Worm (Caenorhabditis elegans): ENCODE measurements around the gene F20C5.7.
A peak's percentile ranks its signal among the peaks of the same experiment; 100 is the strongest.

The F20C5.7 gene

DNA sequence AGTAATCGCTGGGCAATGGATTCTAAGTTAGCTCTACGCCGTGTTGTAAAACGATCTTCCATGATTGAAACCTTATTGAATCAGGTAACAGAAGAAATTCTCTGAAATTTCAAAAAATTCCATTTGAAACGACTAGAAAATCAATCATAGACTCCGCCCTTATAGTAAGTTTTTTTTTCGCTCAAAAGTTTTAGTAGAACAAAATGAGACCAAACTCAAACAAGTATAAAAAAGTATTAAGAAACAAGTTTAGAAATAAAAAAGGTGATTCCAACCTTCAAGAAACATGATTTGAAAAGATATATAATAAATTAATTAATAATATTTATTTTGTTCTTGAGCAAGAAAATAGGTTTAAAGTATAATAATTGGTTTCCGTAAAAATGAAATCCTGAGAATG lies 32.6 kb upstream of the F20C5.7 start, which contains the start of gene C33D9.6:
Gene C33D9.6, minus strand, starts transcription at position 101 of the 400 bp plus-strand sequence.
- TF ChIP-seq T22C8.4 (GFP tag; IDR thresholded peaks at IDR 0.05): no peak
- no peak for TF ChIP-seq ztf-23 (GFP tag; IDR thresholded peaks at IDR 0.05)
- no peak for TF ChIP-seq flt-1 (GFP tag; IDR thresholded peaks at IDR 0.05)
- no peak for TF ChIP-seq tab-1 (GFP tag; IDR thresholded peaks at IDR 0.05)
- no peak for TF ChIP-seq klf-2 (GFP tag; conservative IDR thresholded peaks at IDR 0.05)
- TF ChIP-seq ref-1 (GFP tag; conservative IDR thresholded peaks at IDR 0.05): no peak
- no peak for TF ChIP-seq ztf-29 (GFP tag; IDR thresholded peaks at IDR 0.05)
- TF ChIP-seq med-1 (GFP tag; optimal IDR thresholded peaks at IDR 0.05; ENCODE audit: insufficient read depth): no peak
- TF ChIP-seq cog-1 (tag; optimal IDR thresholded peaks at IDR 0.05): no peak

DNA sequence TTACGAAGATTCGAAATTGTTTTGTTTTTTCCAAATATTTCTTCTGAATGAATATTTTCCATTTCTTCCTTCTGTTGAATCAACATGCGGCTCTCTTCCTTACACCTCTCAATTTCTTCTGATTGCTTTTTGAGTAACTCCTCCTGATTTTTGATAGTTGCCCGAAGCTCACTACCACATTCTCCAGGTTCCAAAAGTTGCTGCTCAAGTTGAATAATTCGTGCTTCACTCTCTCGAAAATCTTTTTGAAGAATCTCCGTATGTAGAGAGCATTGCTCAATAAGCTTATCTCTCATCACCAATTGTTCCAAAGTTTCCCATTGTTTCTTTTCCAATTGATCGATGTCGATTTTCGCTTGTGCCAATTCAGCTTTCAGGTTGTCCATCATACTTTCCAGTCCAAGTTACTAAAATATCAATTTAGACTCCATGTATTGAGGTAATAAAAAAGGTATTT lies 27.3 kb upstream of the F20C5.7 start, which contains the start of gene F20C5.6:
Gene F20C5.6, minus strand, starts transcription at position 407 of the 457 bp plus-strand sequence.
- TF ChIP-seq flt-1 (GFP tag; IDR thresholded peaks at IDR 0.05) (no peak), med-1 (GFP tag; optimal IDR thresholded peaks at IDR 0.05; ENCODE audit: insufficient read depth) (no peak), ref-1 (GFP tag; conservative IDR thresholded peaks at IDR 0.05) (no peak), ztf-23 (GFP tag; IDR thresholded peaks at IDR 0.05) (no peak), T22C8.4 (GFP tag; IDR thresholded peaks at IDR 0.05) (no peak), cog-1 (tag; optimal IDR thresholded peaks at IDR 0.05) (no peak)

- TF ChIP-seq flt-1 (GFP tag; IDR thresholded peaks at IDR 0.05): no peak
- no peak for TF ChIP-seq med-1 (GFP tag; optimal IDR thresholded peaks at IDR 0.05; ENCODE audit: insufficient read depth)
- TF ChIP-seq ztf-29 (GFP tag; IDR thresholded peaks at IDR 0.05): no peak
- TF ChIP-seq T22C8.4 (GFP tag; IDR thresholded peaks at IDR 0.05): no peak
- TF ChIP-seq ref-1 (GFP tag; conservative IDR thresholded peaks at IDR 0.05): no peak
- TF ChIP-seq cog-1 (tag; optimal IDR thresholded peaks at IDR 0.05): no peak
- TF ChIP-seq tab-1 (GFP tag; IDR thresholded peaks at IDR 0.05): no peak
- TF ChIP-seq klf-2 (GFP tag; conservative IDR thresholded peaks at IDR 0.05): no peak
These were observed 24.0 kb upstream of the F20C5.7 start, which contains the start of gene F20C5.5 for ce11 chrIV:8769539-8769938. Gene F20C5.5, minus strand, starts transcription at chrIV:8769639.

ce11 chrIV:8764567-8764966 lies 19.1 kb upstream of the F20C5.7 start, which contains the start of gene cdc-50.B:
Gene cdc-50.B, plus strand, starts transcription at chrIV:8764867.
- no peak for TF ChIP-seq klf-2 (GFP tag; conservative IDR thresholded peaks at IDR 0.05)
- TF ChIP-seq T22C8.4 (GFP tag; IDR thresholded peaks at IDR 0.05): no peak
- no peak for TF ChIP-seq med-1 (GFP tag; optimal IDR thresholded peaks at IDR 0.05; ENCODE audit: insufficient read depth)
- no peak for TF ChIP-seq tab-1 (GFP tag; IDR thresholded peaks at IDR 0.05)
- no peak for TF ChIP-seq ztf-29 (GFP tag; IDR thresholded peaks at IDR 0.05)
- no peak for TF ChIP-seq flt-1 (GFP tag; IDR thresholded peaks at IDR 0.05)

- TF ChIP-seq klf-2 (GFP tag; conservative IDR thresholded peaks at IDR 0.05) (no peak), ref-1 (GFP tag; conservative IDR thresholded peaks at IDR 0.05) (no peak), med-1 (GFP tag; optimal IDR thresholded peaks at IDR 0.05; ENCODE audit: insufficient read depth) (no peak), tab-1 (GFP tag; IDR thresholded peaks at IDR 0.05) (no peak), ztf-29 (GFP tag; IDR thresholded peaks at IDR 0.05) (no peak), cog-1 (tag; optimal IDR thresholded peaks at IDR 0.05) (peak; percentile 47), T22C8.4 (GFP tag; IDR thresholded peaks at IDR 0.05) (peak; percentile 74), flt-1 (GFP tag; IDR thresholded peaks at IDR 0.05) (no peak), ztf-23 (GFP tag; IDR thresholded peaks at IDR 0.05) (no peak)
These were observed 17.0 kb upstream of the F20C5.7 start for ce11 chrIV:8762471-8762870.

DNA sequence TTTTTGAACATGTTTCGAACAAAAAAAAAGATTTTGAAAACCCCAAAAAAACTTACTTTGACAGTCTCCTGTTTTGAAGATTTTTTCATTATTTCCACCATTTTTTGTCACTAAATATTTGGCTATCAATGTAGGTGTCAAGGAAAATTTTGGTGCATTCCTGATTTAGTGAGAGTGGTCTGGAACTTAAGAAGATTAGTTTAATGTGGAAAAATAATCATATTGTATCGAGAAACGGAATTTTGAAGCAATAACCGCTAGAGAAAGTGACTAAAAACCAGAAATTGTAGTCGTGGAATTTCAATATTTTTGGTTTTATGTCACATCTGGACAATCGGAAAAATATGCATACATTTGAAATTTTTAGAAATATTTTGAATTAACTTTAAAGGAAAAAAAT lies 16.4 kb upstream of the F20C5.7 start, which contains the start of the genes F20C5.11 and klp-11:
Gene F20C5.11, minus strand, starts transcription at position 101 of the 400 bp plus-strand sequence.
Gene klp-11, minus strand, starts transcription at position 171 of the 400 bp plus-strand sequence.
- no peak for TF ChIP-seq ztf-23 (GFP tag; IDR thresholded peaks at IDR 0.05)
- no peak for TF ChIP-seq flt-1 (GFP tag; IDR thresholded peaks at IDR 0.05)
- no peak for TF ChIP-seq med-1 (GFP tag; optimal IDR thresholded peaks at IDR 0.05; ENCODE audit: insufficient read depth)
- no peak for TF ChIP-seq ref-1 (GFP tag; conservative IDR thresholded peaks at IDR 0.05)
- TF ChIP-seq ztf-29 (GFP tag; IDR thresholded peaks at IDR 0.05): no peak
- no peak for TF ChIP-seq cog-1 (tag; optimal IDR thresholded peaks at IDR 0.05)
- no peak for TF ChIP-seq klf-2 (GFP tag; conservative IDR thresholded peaks at IDR 0.05)

DNA sequence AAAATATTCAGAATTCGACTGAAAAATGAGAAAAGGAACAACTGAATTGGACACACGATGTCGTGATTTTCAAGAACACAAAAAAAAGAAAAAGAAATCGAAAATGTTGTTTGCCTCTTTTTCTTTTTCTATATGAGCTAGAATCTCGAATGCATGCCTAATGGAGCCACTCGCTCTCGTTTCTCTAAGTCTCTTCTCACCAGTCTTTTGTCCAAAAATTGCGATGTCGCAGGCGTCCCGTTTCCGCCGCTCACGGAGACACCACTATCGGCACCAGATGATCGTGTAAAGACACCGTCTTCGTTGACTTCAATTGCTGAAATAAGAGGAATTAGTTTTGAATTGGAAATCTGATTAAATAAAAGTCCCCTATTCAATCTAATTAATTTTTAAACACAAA lies 13.1 kb upstream of the F20C5.7 start:
- no peak for TF ChIP-seq T22C8.4 (GFP tag; IDR thresholded peaks at IDR 0.05)
- TF ChIP-seq klf-2 (GFP tag; conservative IDR thresholded peaks at IDR 0.05): no peak
- TF ChIP-seq flt-1 (GFP tag; IDR thresholded peaks at IDR 0.05): no peak
- no peak for TF ChIP-seq tab-1 (GFP tag; IDR thresholded peaks at IDR 0.05)
- TF ChIP-seq ref-1 (GFP tag; conservative IDR thresholded peaks at IDR 0.05): no peak
- TF ChIP-seq med-1 (GFP tag; optimal IDR thresholded peaks at IDR 0.05; ENCODE audit: insufficient read depth): no peak
- TF ChIP-seq ztf-29 (GFP tag; IDR thresholded peaks at IDR 0.05): no peak
- TF ChIP-seq ztf-23 (GFP tag; IDR thresholded peaks at IDR 0.05): no peak
- TF ChIP-seq cog-1 (tag; optimal IDR thresholded peaks at IDR 0.05): no peak

DNA sequence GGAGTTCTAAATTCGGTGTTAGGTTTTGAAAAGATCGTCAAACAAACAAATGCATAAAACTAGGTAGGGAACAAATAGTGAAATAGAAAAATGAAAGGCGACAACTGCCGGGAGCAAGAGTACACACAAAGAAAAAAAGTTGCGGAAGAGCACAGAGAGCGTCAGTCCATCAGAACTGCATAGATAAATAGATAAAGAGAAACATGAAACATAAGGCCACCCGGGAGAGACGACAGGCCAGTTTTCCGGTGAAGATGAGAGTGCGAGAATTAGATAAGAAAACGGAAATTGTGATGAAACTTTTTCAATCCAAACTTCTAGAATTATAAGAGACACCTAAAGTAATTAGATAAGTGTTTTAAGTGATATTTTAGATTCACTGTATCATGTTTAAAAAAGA lies 12.2 kb upstream of the F20C5.7 start:
- TF ChIP-seq ref-1 (GFP tag; conservative IDR thresholded peaks at IDR 0.05): no peak
- TF ChIP-seq tab-1 (GFP tag; IDR thresholded peaks at IDR 0.05): no peak
- no peak for TF ChIP-seq klf-2 (GFP tag; conservative IDR thresholded peaks at IDR 0.05)
- TF ChIP-seq cog-1 (tag; optimal IDR thresholded peaks at IDR 0.05): no peak
- TF ChIP-seq T22C8.4 (GFP tag; IDR thresholded peaks at IDR 0.05): no peak
- no peak for TF ChIP-seq ztf-23 (GFP tag; IDR thresholded peaks at IDR 0.05)
- no peak for TF ChIP-seq ztf-29 (GFP tag; IDR thresholded peaks at IDR 0.05)
- no peak for TF ChIP-seq med-1 (GFP tag; optimal IDR thresholded peaks at IDR 0.05; ENCODE audit: insufficient read depth)
- no peak for TF ChIP-seq flt-1 (GFP tag; IDR thresholded peaks at IDR 0.05)

ce11 chrIV:8754727-8755126 lies 9.2 kb upstream of the F20C5.7 start, which contains the start of gene elli-1:
Gene elli-1, minus strand, starts transcription at chrIV:8754827.
- TF ChIP-seq ztf-23 (GFP tag; IDR thresholded peaks at IDR 0.05) (no peak), ref-1 (GFP tag; conservative IDR thresholded peaks at IDR 0.05) (no peak), tab-1 (GFP tag; IDR thresholded peaks at IDR 0.05) (no peak), T22C8.4 (GFP tag; IDR thresholded peaks at IDR 0.05) (no peak), med-1 (GFP tag; optimal IDR thresholded peaks at IDR 0.05; ENCODE audit: insufficient read depth) (no peak), flt-1 (GFP tag; IDR thresholded peaks at IDR 0.05) (no peak), klf-2 (GFP tag; conservative IDR thresholded peaks at IDR 0.05) (no peak), ztf-29 (GFP tag; IDR thresholded peaks at IDR 0.05) (no peak), cog-1 (tag; optimal IDR thresholded peaks at IDR 0.05) (no peak)
